Fruit fly (Drosophila melanogaster): Measurements from ENCODE around the gene larp.

Gene larp

dm6 chr3R:28345287-28345686 lies 9.0 kb upstream of the larp start (continued):
- TF ChIP-seq ewg (GFP tag; optimal IDR thresholded peaks at IDR 0.05) (peak; percentile 16), sens (GFP tag) (peak; percentile 68), CG1603 (tag; optimal IDR thresholded peaks at IDR 0.05) (peak; percentile 49), Sry-β (GFP tag; optimal IDR thresholded peaks at IDR 0.05) (no peak), CG12391 (tag; optimal IDR thresholded peaks at IDR 0.05) (no peak), Bgb (GFP tag; IDR thresholded peaks at IDR 0.05; ENCODE audit: partially characterized antibody) (0 out of 2 replicates have a peak, but pooled peaks have one; percentile 28), Sox100B (GFP tag; optimal IDR thresholded peaks at IDR 0.05) (no peak), CG2116 (GFP tag; optimal IDR thresholded peaks at IDR 0.05) (peak; percentile 4), CG17361 (GFP tag; IDR thresholded peaks at IDR 0.05) (0 out of 3 replicates have a peak, but pooled peaks have one; percentile 32), E2f2 (GFP tag; IDR thresholded peaks at IDR 0.05) (peak; percentile 14; the same call in 1 of the 2 replicates), CG12744 (GFP tag; optimal IDR thresholded peaks at IDR 0.05) (peak; percentile 39), Xbp1 (GFP tag; optimal IDR thresholded peaks at IDR 0.05) (peak; percentile 13), stwl (tag; optimal IDR thresholded peaks at IDR 0.05) (peak; percentile 97), CG11247 (GFP tag; IDR thresholded peaks at IDR 0.05) (no peak), CG42726 (GFP tag; IDR thresholded peaks at IDR 0.05; ENCODE audit: partially characterized antibody) (peak; percentile 28; the same call in 1 of the 2 replicates), CG33213 (GFP tag; optimal IDR thresholded peaks at IDR 0.05) (peak; percentile 54), Oli (tag; optimal IDR thresholded peaks at IDR 0.05) (no peak), NfI (GFP tag; optimal IDR thresholded peaks at IDR 0.05) (peak; percentile 6), Rfx (GFP tag; IDR thresholded peaks at IDR 0.05) (peak; percentile 14; the same call in 1 of the 2 replicates), CTCF (GFP tag; optimal IDR thresholded peaks at IDR 0.05) (peak; percentile 93), Dp (GFP tag; optimal IDR thresholded peaks at IDR 0.05) (peak; percentile 12), CG4424 (GFP tag; optimal IDR thresholded peaks at IDR 0.05) (peak; percentile 28), knrl (GFP tag; IDR thresholded peaks at IDR 0.05; ENCODE audit: partially characterized antibody) (peak; percentile 48; the same call in 2 of the 3 replicates), CG3407 (GFP tag; optimal IDR thresholded peaks at IDR 0.05) (no peak), HmgD (GFP tag; optimal IDR thresholded peaks at IDR 0.05) (peak; percentile 54), CG32767 (GFP tag; IDR thresholded peaks at IDR 0.05) (no peak), nmo (GFP tag; optimal IDR thresholded peaks at IDR 0.05) (peak; percentile 32), CG17186 (GFP tag; optimal IDR thresholded peaks at IDR 0.05) (no peak), CG8290 (GFP tag; optimal IDR thresholded peaks at IDR 0.05) (no peak), CG8290 (tag; optimal IDR thresholded peaks at IDR 0.05) (peak in 1 of 2 experiments; percentile 24), CG6791 (GFP tag; IDR thresholded peaks at IDR 0.05; ENCODE audit: partially characterized antibody) (peak; percentile 59; the same call in 2 of the 3 replicates), CG17328 (GFP tag; IDR thresholded peaks at IDR 0.05) (no peak), ato (GFP tag; IDR thresholded peaks at IDR 0.05; ENCODE audit: partially characterized antibody) (0 out of 2 replicates have a peak, but pooled peaks have one; percentile 13), phol (tag; optimal IDR thresholded peaks at IDR 0.05) (peak; percentile 45), CG17829 (tag; optimal IDR thresholded peaks at IDR 0.05) (peak; percentile 27), pzg (GFP tag; optimal IDR thresholded peaks at IDR 0.05) (peak; percentile 43), CG10267 (tag; optimal IDR thresholded peaks at IDR 0.05) (peak; percentile 33), CG12659 (GFP tag; optimal IDR thresholded peaks at IDR 0.05) (no peak), Opbp (GFP tag; IDR thresholded peaks at IDR 0.05; ENCODE audit: partially characterized antibody) (peak; percentile 10; the same call in 2 of the 3 replicates), Ptx1 (GFP tag; IDR thresholded peaks at IDR 0.05) (0 out of 2 replicates have a peak, but pooled peaks have one; percentile 18), CG7839 (tag; optimal IDR thresholded peaks at IDR 0.05) (peak; percentile 18), fru (optimal IDR thresholded peaks at IDR 0.05) (no peak), nau (GFP tag; optimal IDR thresholded peaks at IDR 0.05) (peak; percentile 1), chif (GFP tag; optimal IDR thresholded peaks at IDR 0.05) (peak in 1 of 2 experiments; percentile 5), slbo (GFP tag; IDR thresholded peaks at IDR 0.05) (no peak), MBD-R2 (GFP tag; IDR thresholded peaks at IDR 0.05) (peak; percentile 39), Ets97D (GFP tag; optimal IDR thresholded peaks at IDR 0.05) (peak; percentile 45), Ssrp (tag; optimal IDR thresholded peaks at IDR 0.05) (peak; percentile 10), trem (tag; optimal IDR thresholded peaks at IDR 0.05) (peak; percentile 60), CG14710 (tag; optimal IDR thresholded peaks at IDR 0.05) (peak; percentile 49)

Measured in whole organism, embryonic.